Worm (Caenorhabditis elegans): ENCODE results near the gene cat-4.

cat-4 gene

ce11 chrV:10525902-10526301 is 38.8 kb upstream of the cat-4 start, which contains the start of the genes C35A5.8 and hda-11 (continued):
- TF ChIP-seq hmg-20 (GFP tag; IDR thresholded peaks at IDR 0.05) (0 out of 2 replicates have a peak, but pooled peaks have one; percentile 7), ztf-25 (GFP tag; IDR thresholded peaks at IDR 0.05) (no peak), B0019.2 (GFP tag; conservative IDR thresholded peaks at IDR 0.05) (no peak), repo-1 (tag; optimal IDR thresholded peaks at IDR 0.05) (no peak), akir-1 (GFP tag; optimal IDR thresholded peaks at IDR 0.05) (no peak), F55B11.4 (tag; optimal IDR thresholded peaks at IDR 0.05; ENCODE audit: borderline replicate concordance, insufficient read depth) (no peak), ztf-26 (tag; optimal IDR thresholded peaks at IDR 0.05) (no peak), him-1 (tag; optimal IDR thresholded peaks at IDR 0.05) (peak; percentile 39), ZK185.1 (tag; optimal IDR thresholded peaks at IDR 0.05; ENCODE audit: poor library complexity, severe bottlenecking) (peak; percentile 93), aptf-3 (GFP tag; IDR thresholded peaks at IDR 0.05) (no peak), ztf-6 (GFP tag; IDR thresholded peaks at IDR 0.05) (no peak), zim-3 (tag; optimal IDR thresholded peaks at IDR 0.05) (peak; percentile 57), aptf-2 (GFP tag; conservative IDR thresholded peaks at IDR 0.05) (0 out of 2 replicates have a peak, but pooled peaks have one; percentile 11), hlh-26 (GFP tag; conservative IDR thresholded peaks at IDR 0.05) (no peak), ztf-3 (GFP tag; optimal IDR thresholded peaks at IDR 0.05) (no peak), pha-4 (tag; optimal IDR thresholded peaks at IDR 0.05) (no peak), dox-1 (GFP tag; IDR thresholded peaks at IDR 0.05) (peak; percentile 82), ceh-100 (GFP tag; IDR thresholded peaks at IDR 0.05) (peak; percentile 61), lsy-27 (tag; optimal IDR thresholded peaks at IDR 0.05; ENCODE audit: borderline replicate concordance, insufficient read depth) (no peak), nfya-1 (tag; optimal IDR thresholded peaks at IDR 0.05; ENCODE audit: borderline replicate concordance, insufficient read depth) (no peak), lin-40 (tag; optimal IDR thresholded peaks at IDR 0.05) (peak; percentile 57), C06A6.2 (GFP tag; conservative IDR thresholded peaks at IDR 0.05) (no peak), ama-1 (optimal IDR thresholded peaks at IDR 0.05) (no peak), ama-1 (GFP tag; optimal IDR thresholded peaks at IDR 0.05) (no peak), T26A5.8 (tag; optimal IDR thresholded peaks at IDR 0.05) (no peak), ccch-3 (GFP tag; optimal IDR thresholded peaks at IDR 0.05) (peak; percentile 43), Y95B8A.8 (GFP tag; IDR thresholded peaks at IDR 0.05) (no peak), F57A8.1 (GFP tag; optimal IDR thresholded peaks at IDR 0.05) (no peak), B0035.1 (tag; optimal IDR thresholded peaks at IDR 0.05) (no peak), let-607 (tag; optimal IDR thresholded peaks at IDR 0.05) (peak in 1 of 2 experiments; percentile 49), Y56A3A.18 (GFP tag; IDR thresholded peaks at IDR 0.05) (no peak), F49E8.2 (tag; optimal IDR thresholded peaks at IDR 0.05; ENCODE audit: insufficient read depth) (no peak), dpl-1 (GFP tag; optimal IDR thresholded peaks at IDR 0.05) (no peak), nhr-179 (tag; optimal IDR thresholded peaks at IDR 0.05) (no peak), Y79H2A.3 (GFP tag; conservative IDR thresholded peaks at IDR 0.05) (no peak), ceh-27 (GFP tag; optimal IDR thresholded peaks at IDR 0.05) (peak; percentile 85), hmg-1.2 (GFP tag; IDR thresholded peaks at IDR 0.05) (peak; percentile 67; the same call in 1 of the 2 replicates), attf-6 (GFP tag; IDR thresholded peaks at IDR 0.05) (no peak), madf-10 (tag; optimal IDR thresholded peaks at IDR 0.05) (no peak), K11D2.4 (GFP tag; IDR thresholded peaks at IDR 0.05) (peak; percentile 73), Y53F4B.3 (GFP tag; IDR thresholded peaks at IDR 0.05) (no peak), nhr-27 (tag; optimal IDR thresholded peaks at IDR 0.05) (no peak), attf-3 (GFP tag; conservative IDR thresholded peaks at IDR 0.05) (no peak), somi-1 (GFP tag; optimal IDR thresholded peaks at IDR 0.05) (no peak), ceh-91 (GFP tag; IDR thresholded peaks at IDR 0.05) (peak; percentile 11; the same call in 1 of the 2 replicates), egl-44 (GFP tag; IDR thresholded peaks at IDR 0.05) (no peak), lsl-1 (GFP tag; optimal IDR thresholded peaks at IDR 0.05) (peak; percentile 46), unc-62 (GFP tag; optimal IDR thresholded peaks at IDR 0.05) (no peak), ztf-18 (tag; optimal IDR thresholded peaks at IDR 0.05) (peak; percentile 59)

All from whole organism, young adult.